Worm (Caenorhabditis elegans) whole organism, L2 larva: Measurements from ENCODE around the gene T26A5.6.

Source experiments
- F13H6.1 ChIP-seq: sonication (generic microtip); optimal IDR thresholded peaks from 2 replicates; lab custom pipeline; 2016; ENCODE audit warnings: missing genetic modification characterization, missing compliant biosample characterization
- ceh-82 ChIP-seq: fragments of 150-350 bp; optimal IDR thresholded peaks from 2 replicates; lab custom pipeline; 2014; ENCODE audit warnings: missing biosample characterization, missing genetic modification characterization
- elt-3 ChIP-seq: sonication (generic microtip); optimal IDR thresholded peaks from 2 replicates; lab custom pipeline; 2017; ENCODE audit warnings: missing biosample characterization, missing genetic modification characterization
- lin-11 ChIP-seq: fragments of 150-350 bp; sonication (generic microtip); optimal IDR thresholded peaks from 2 replicates; lab custom pipeline; 2014; ENCODE audit warnings: missing biosample characterization, missing genetic modification characterization, inconsistent platforms, mixed read lengths
- mdl-1 ChIP-seq, 2 experiments: fragments of 150-350 bp in 1 of 2; sonication (generic microtip) in 1 of 2; optimal IDR thresholded peaks; 2 replicates each; lab custom pipeline; 2017; ENCODE audit warnings: missing biosample characterization in 2 of 2, missing genetic modification characterization in 2 of 2
- nhr-25 ChIP-seq: fragments of 150-350 bp; sonication (generic microtip); optimal IDR thresholded peaks from 3 replicates; lab custom pipeline; 2014; ENCODE audit warnings: missing biosample characterization, missing genetic modification characterization
- peb-1 ChIP-seq: fragments of 150-350 bp; optimal IDR thresholded peaks from 2 replicates; lab custom pipeline; 2014; ENCODE audit warnings: missing biosample characterization, missing genetic modification characterization
- unc-62 ChIP-seq: fragments of 150-350 bp; optimal IDR thresholded peaks from 2 replicates; lab custom pipeline; 2014; ENCODE audit warnings: missing biosample characterization, missing genetic modification reagents, missing genetic modification characterization
- ztf-4 ChIP-seq: fragments of 150-350 bp; optimal IDR thresholded peaks from 2 replicates; lab custom pipeline; 2014; ENCODE audit warnings: missing biosample characterization, missing genetic modification characterization

- no peak for TF ChIP-seq mdl-1 (tag; optimal IDR thresholded peaks at IDR 0.05; lab: Kevin White, UChicago)
- TF ChIP-seq ztf-4: no peak
- no peak for TF ChIP-seq lin-11 (tag; lab: Kevin White, UChicago)
- TF ChIP-seq ceh-82 (tag; lab: Kevin White, UChicago): no peak
- TF ChIP-seq elt-3 (tag; lab: Kevin White, UChicago): no peak
- no peak for TF ChIP-seq peb-1 (tag; lab: Kevin White, UChicago)
- TF ChIP-seq nhr-25 (tag; lab: Kevin White, UChicago): no peak
- TF ChIP-seq unc-62: no peak
- TF ChIP-seq F13H6.1 (tag; lab: Kevin White, UChicago): no peak
These were observed 642 bp downstream of the T26A5.6 start for ce11 chrIII:6449854-6450253.
